Fruit fly (Drosophila melanogaster) whole organism, wandering third instar larva: ENCODE results near the gene NijA.

Experiments used
- Abd-B ChIP-seq: fragments of >200 bp; optimal IDR thresholded peaks from 2 replicates; lab custom pipeline; 2017; ENCODE audit warnings: missing biosample characterization, missing genetic modification characterization
- CG32264 ChIP-seq: fragments of 200-800 bp; sonication (Bioruptor generic); optimal IDR thresholded peaks from 2 replicates; lab custom pipeline; 2016; ENCODE audit warnings: missing biosample characterization, missing genetic modification characterization
- CG9705 ChIP-seq: fragments of 200-800 bp; sonication (Bioruptor generic); optimal IDR thresholded peaks from 2 replicates; lab custom pipeline; 2018; ENCODE audit warnings: missing biosample characterization, mild to moderate bottlenecking, missing genetic modification characterization
- CrebA ChIP-seq: fragments of 200-800 bp; sonication (Bioruptor generic); optimal IDR thresholded peaks from 2 replicates; lab custom pipeline; 2016; ENCODE audit warnings: missing biosample characterization, mild to moderate bottlenecking, missing genetic modification characterization, borderline replicate concordance
- GATAd ChIP-seq: sonication (Bioruptor generic); optimal IDR thresholded peaks from 2 replicates; lab custom pipeline; 2016; ENCODE audit warnings: missing biosample characterization, missing genetic modification characterization
- HLH106 ChIP-seq: fragments of 200-800 bp; optimal IDR thresholded peaks from 3 replicates; lab custom pipeline; 2019; ENCODE audit warnings: missing biosample characterization, mild to moderate bottlenecking, missing genetic modification characterization, moderate library complexity
- Hr78 ChIP-seq: fragments of >200 bp; optimal IDR thresholded peaks from 2 replicates; lab custom pipeline; 2017; ENCODE audit warnings: missing biosample characterization, missing genetic modification characterization
- Hr83 ChIP-seq: fragments of 200-300 bp; sonication (Bioruptor generic); optimal IDR thresholded peaks from 2 replicates; lab custom pipeline; 2016; ENCODE audit warnings: missing biosample characterization, mild to moderate bottlenecking, missing genetic modification characterization, moderate library complexity; ENCODE audit not compliant: poor library complexity, severe bottlenecking
- Jra ChIP-seq: sonication (Bioruptor generic); optimal IDR thresholded peaks from 2 replicates; lab custom pipeline; 2016; ENCODE audit warnings: missing biosample characterization, missing genetic modification characterization
- Mio ChIP-seq: sonication (Bioruptor generic); optimal IDR thresholded peaks from 2 replicates; lab custom pipeline; 2016; ENCODE audit warnings: missing biosample characterization, missing genetic modification characterization
- Myc ChIP-seq: fragments of >200 bp; optimal IDR thresholded peaks from 2 replicates; lab custom pipeline; 2017
- N ChIP-seq: fragments of >200 bp; optimal IDR thresholded peaks from 2 replicates; lab custom pipeline; 2018; ENCODE audit warnings: missing biosample characterization, missing external identifiers, missing genetic modification characterization
- Sp1 ChIP-seq: fragments of 200-800 bp; sonication (Bioruptor generic); optimal IDR thresholded peaks from 3 replicates; lab custom pipeline; 2019; ENCODE audit warnings: missing biosample characterization, mild to moderate bottlenecking, missing genetic modification characterization, moderate library complexity
- Vsx2 ChIP-seq: fragments of 200-300, 225-300 bp; sonication (Bioruptor generic); optimal IDR thresholded peaks from 2 replicates; lab custom pipeline; 2018; ENCODE audit warnings: missing biosample characterization, missing genetic modification characterization; ENCODE audit not compliant: partially characterized antibody
- br ChIP-seq: fragments of 200-800 bp; sonication (Bioruptor generic); optimal IDR thresholded peaks from 2 replicates; lab custom pipeline; 2016; ENCODE audit warnings: missing biosample characterization, missing genetic modification characterization
- brk ChIP-seq: fragments of 200-800 bp; sonication (Bioruptor generic); optimal IDR thresholded peaks from 2 replicates; lab custom pipeline; 2016; ENCODE audit warnings: missing biosample characterization, mild to moderate bottlenecking, missing genetic modification characterization
- dl ChIP-seq, 2 experiments: fragments of 175-275, 200-275 bp in 1 of 2; fragments of 200-275 bp in 1 of 2; sonication (Bioruptor generic); optimal IDR thresholded peaks; lab custom pipeline; 2018; ENCODE audit warnings: mild to moderate bottlenecking in 2 of 2, missing biosample characterization in 2 of 2, missing genetic modification characterization in 2 of 2, moderate library complexity in 2 of 2; ENCODE audit not compliant: partially characterized antibody in 2 of 2, insufficient read depth in 1 of 2
- dmrt93B ChIP-seq: fragments of 200-800 bp; sonication (Bioruptor generic); optimal IDR thresholded peaks from 2 replicates; lab custom pipeline; 2018; ENCODE audit warnings: missing biosample characterization, mild to moderate bottlenecking, missing genetic modification characterization
- dsf ChIP-seq: sonication (Bioruptor generic); optimal IDR thresholded peaks from 2 replicates; lab custom pipeline; 2016; ENCODE audit warnings: missing biosample characterization, missing genetic modification characterization, borderline replicate concordance
- ey ChIP-seq: fragments of 200-800 bp; sonication (Bioruptor generic); optimal IDR thresholded peaks from 2 replicates; lab custom pipeline; 2016; ENCODE audit warnings: missing biosample characterization, missing genetic modification characterization
- foxo ChIP-seq, 2 experiments: fragments of 200-800 bp; sonication (Bioruptor generic); optimal IDR thresholded peaks; 2 replicates in 1 of 2; 3 replicates in 1 of 2; lab custom pipeline; 2016 to 2017; ENCODE audit warnings: missing biosample characterization in 2 of 2, missing genetic modification characterization in 2 of 2
- fru ChIP-seq: fragments of 200-800 bp; sonication (Bioruptor generic); optimal IDR thresholded peaks from 3 replicates; lab custom pipeline; 2016; ENCODE audit warnings: missing biosample characterization, mild to moderate bottlenecking, missing genetic modification characterization
- jim ChIP-seq: fragments of 175-275, 200-325 bp; sonication (Bioruptor generic); optimal IDR thresholded peaks from 2 replicates; lab custom pipeline; 2016; ENCODE audit warnings: missing biosample characterization, mild to moderate bottlenecking, missing genetic modification characterization
- lola ChIP-seq: fragments of >200 bp; optimal IDR thresholded peaks from 2 replicates; lab custom pipeline; 2017; ENCODE audit warnings: missing biosample characterization, missing genetic modification characterization
- pan ChIP-seq: fragments of >200 bp; optimal IDR thresholded peaks from 2 replicates; lab custom pipeline; 2017
- psq ChIP-seq: fragments of 200-800 bp; sonication (Bioruptor generic); optimal IDR thresholded peaks from 3 replicates; lab custom pipeline; 2017; ENCODE audit warnings: missing biosample characterization, mild to moderate bottlenecking, missing genetic modification characterization, moderate library complexity
- rgr ChIP-seq: fragments of 200-800 bp; sonication (Bioruptor generic); optimal IDR thresholded peaks from 3 replicates; lab custom pipeline; 2016; ENCODE audit warnings: missing biosample characterization, mild to moderate bottlenecking, missing genetic modification characterization
- sage ChIP-seq: fragments of 200-800 bp; sonication (Bioruptor generic); optimal IDR thresholded peaks from 2 replicates; lab custom pipeline; 2016; ENCODE audit warnings: missing biosample characterization, mild to moderate bottlenecking, missing genetic modification characterization
- sv ChIP-seq: fragments of 200-800 bp; sonication (Bioruptor generic); optimal IDR thresholded peaks from 3 replicates; lab custom pipeline; 2016; ENCODE audit warnings: missing biosample characterization, missing genetic modification characterization
- tai ChIP-seq: sonication (Bioruptor generic); optimal IDR thresholded peaks from 2 replicates; lab custom pipeline; 2016; ENCODE audit warnings: missing biosample characterization, missing genetic modification characterization
- usp ChIP-seq: fragments of >200 bp; optimal IDR thresholded peaks from 2 replicates; lab custom pipeline; 2017; ENCODE audit warnings: missing biosample characterization, missing genetic modification characterization
- woc ChIP-seq: sonication (Bioruptor generic); optimal IDR thresholded peaks from 2 replicates; lab custom pipeline; 2016; ENCODE audit warnings: missing biosample characterization, mild to moderate bottlenecking, missing genetic modification characterization

NijA gene

dm6 chr3L:10654439-10654838, 42.2 kb downstream of the NijA start:
- TF ChIP-seq fru (GFP tag; lab: Kevin White, UChicago) (no peak), ey (GFP tag; lab: Kevin White, UChicago) (no peak), woc (GFP tag; lab: Kevin White, UChicago) (no peak), Myc (no peak), Hr78 (GFP tag; lab: Kevin White, UChicago) (no peak), Mio (GFP tag; lab: Kevin White, UChicago) (no peak), CG32264 (GFP tag; lab: Kevin White, UChicago) (no peak), Jra (no peak), sage (GFP tag; lab: Kevin White, UChicago) (no peak), Abd-B (GFP tag; lab: Kevin White, UChicago) (no peak), psq (GFP tag; lab: Kevin White, UChicago) (no peak), usp (no peak), N (GFP tag; lab: Kevin White, UChicago) (no peak)

- no peak for TF ChIP-seq foxo (GFP tag; optimal IDR thresholded peaks at IDR 0.05; lab: Kevin White, UChicago)
- no peak for TF ChIP-seq rgr
- TF ChIP-seq sage (GFP tag; lab: Kevin White, UChicago), result no peak
- TF ChIP-seq lola (GFP tag; lab: Kevin White, UChicago), result no peak
- TF ChIP-seq Sp1, result no peak
Measured at dm6 chr3L:10652487-10652886, 44.2 kb downstream of the NijA start.

dm6 chr3L:10651271-10651670, 45.4 kb downstream of the NijA start:
- TF ChIP-seq Hr83 (GFP tag; lab: Kevin White, UChicago) (no peak), brk (no peak)

- TF ChIP-seq CG9705 (GFP tag; lab: Kevin White, UChicago) (no peak), Abd-B (GFP tag; lab: Kevin White, UChicago) (no peak), dl (GFP tag; optimal IDR thresholded peaks at IDR 0.05; lab: Kevin White, UChicago; ENCODE audit: insufficient read depth in 1 of 2, partially characterized antibody in 2 of 2) (no peak), dmrt93B (GFP tag; lab: Kevin White, UChicago) (no peak), Mio (GFP tag; lab: Kevin White, UChicago) (no peak), rgr (no peak), GATAd (no peak), jim (no peak), HLH106 (no peak), Myc (no peak), Hr83 (GFP tag; lab: Kevin White, UChicago) (no peak), sage (GFP tag; lab: Kevin White, UChicago) (no peak)
Measured at dm6 chr3L:10648431-10648830, 48.2 kb downstream of the NijA start.

- TF ChIP-seq ey (GFP tag; lab: Kevin White, UChicago) (no peak), sv (GFP tag; lab: Kevin White, UChicago) (no peak), dl (GFP tag; optimal IDR thresholded peaks at IDR 0.05; lab: Kevin White, UChicago; ENCODE audit: insufficient read depth in 1 of 2, partially characterized antibody in 2 of 2) (no peak), br (GFP tag; lab: Kevin White, UChicago) (no peak), tai (GFP tag; lab: Kevin White, UChicago) (no peak), pan (lab: Kevin White, UChicago) (no peak), CrebA (GFP tag; lab: Kevin White, UChicago) (no peak), Abd-B (GFP tag; lab: Kevin White, UChicago) (no peak), Hr83 (GFP tag; lab: Kevin White, UChicago) (no peak), GATAd (no peak), lola (GFP tag; lab: Kevin White, UChicago) (no peak), Vsx2 (GFP tag; lab: Kevin White, UChicago) (no peak), HLH106 (no peak), dsf (GFP tag; lab: Kevin White, UChicago) (no peak)
Measured at dm6 chr3L:10647158-10647557, 49.5 kb downstream of the NijA start.
